Fruit fly (Drosophila melanogaster): ENCODE measurements around the gene CG3473.

DNA sequence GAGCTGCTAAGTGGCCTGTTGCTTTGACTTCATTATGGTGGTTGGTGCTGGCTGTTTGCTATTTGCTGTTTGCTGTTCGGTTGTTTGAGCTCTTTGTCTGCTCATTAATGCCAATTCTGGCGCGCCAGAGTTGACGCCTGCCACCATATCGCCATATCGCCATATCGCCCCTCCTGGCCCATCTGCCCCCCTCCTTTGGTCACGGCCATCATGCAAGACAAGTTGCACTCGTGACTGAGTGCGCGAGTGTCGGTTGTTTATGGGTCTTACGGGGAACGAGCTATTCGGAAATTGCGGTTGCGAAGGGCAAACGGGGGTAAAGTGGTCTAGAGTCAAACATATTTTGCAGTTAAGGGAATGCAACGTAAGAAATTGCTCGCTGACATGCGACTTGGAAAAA lies 6.6 kb upstream of the CG3473 start:
- no peak for TF ChIP-seq salm (tag; optimal IDR thresholded peaks at IDR 0.05)
- no peak for TF ChIP-seq lov (optimal IDR thresholded peaks at IDR 0.05)
- no peak for TF ChIP-seq lov (GFP tag; IDR thresholded peaks at IDR 0.05)
- TF ChIP-seq CG13296 (GFP tag; optimal IDR thresholded peaks at IDR 0.05): no peak
- no peak for TF ChIP-seq C15 (GFP tag; IDR thresholded peaks at IDR 0.05)

Data from whole organism, embryonic.